Worm (Caenorhabditis elegans): ENCODE data around the gene F09B12.7.

DNA sequence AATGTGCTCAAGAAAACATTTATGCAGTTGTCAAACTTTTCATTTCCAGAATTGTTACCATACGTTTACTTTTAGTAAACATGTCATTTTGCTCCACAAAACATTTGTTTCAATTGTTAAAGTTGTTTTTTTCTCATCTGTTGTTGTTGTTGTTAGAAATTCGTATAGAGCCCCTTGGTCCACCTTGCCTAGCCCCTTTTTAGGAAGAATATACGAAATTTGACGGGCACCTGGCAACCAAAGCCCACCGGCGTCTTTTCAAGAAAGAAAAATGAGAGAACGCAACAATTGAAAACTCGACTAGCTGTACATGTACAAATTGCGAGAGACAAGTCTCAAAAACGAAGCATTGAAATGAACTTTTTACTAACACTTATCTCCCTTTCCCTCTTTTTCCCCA, 10.5 kb downstream of the F09B12.7 start, which contains the start of gene F09B12.5:
- TF ChIP-seq dpl-1 (GFP tag; optimal IDR thresholded peaks at IDR 0.05) (no peak), nhr-77 (tag; optimal IDR thresholded peaks at IDR 0.05) (no peak), T20F7.1 (GFP tag; optimal IDR thresholded peaks at IDR 0.05) (no peak), vab-7 (GFP tag; IDR thresholded peaks at IDR 0.05) (no peak), lir-3 (tag; optimal IDR thresholded peaks at IDR 0.05) (no peak), nhr-6 (tag; optimal IDR thresholded peaks at IDR 0.05) (no peak)
